Fruit fly (Drosophila melanogaster): Measurements from ENCODE around the gene CG6495.

CG6495 gene

dm6 chr2L:10769708-10770107 lies 8.8 kb downstream of the CG6495 start, which contains the start of gene CG6724:
Gene CG6724, minus strand, starts transcription at chr2L:10769952.
- TF ChIP-seq Sp1 (GFP tag; optimal IDR thresholded peaks at IDR 0.05): no peak
- no peak for TF ChIP-seq sage (GFP tag; optimal IDR thresholded peaks at IDR 0.05)
- no peak for TF ChIP-seq woc (GFP tag; optimal IDR thresholded peaks at IDR 0.05)
- TF ChIP-seq GATAd (GFP tag; optimal IDR thresholded peaks at IDR 0.05): no peak
- no peak for TF ChIP-seq jim (GFP tag; optimal IDR thresholded peaks at IDR 0.05)
- TF ChIP-seq CG32264 (GFP tag; optimal IDR thresholded peaks at IDR 0.05): no peak
- TF ChIP-seq rgr (GFP tag; optimal IDR thresholded peaks at IDR 0.05): no peak
- no peak for TF ChIP-seq pan (optimal IDR thresholded peaks at IDR 0.05)
- no peak for TF ChIP-seq Jra (GFP tag; optimal IDR thresholded peaks at IDR 0.05)
- no peak for TF ChIP-seq ey (GFP tag; optimal IDR thresholded peaks at IDR 0.05)
- no peak for TF ChIP-seq Vsx2 (GFP tag; optimal IDR thresholded peaks at IDR 0.05; ENCODE audit: partially characterized antibody)
- no peak for TF ChIP-seq fru (GFP tag; optimal IDR thresholded peaks at IDR 0.05)
- no peak for TF ChIP-seq foxo (GFP tag; optimal IDR thresholded peaks at IDR 0.05)
- TF ChIP-seq Abd-B (GFP tag; optimal IDR thresholded peaks at IDR 0.05): no peak
- no peak for TF ChIP-seq Hr83 (GFP tag; optimal IDR thresholded peaks at IDR 0.05; ENCODE audit: poor library complexity, severe bottlenecking)
- no peak for TF ChIP-seq dmrt93B (GFP tag; optimal IDR thresholded peaks at IDR 0.05)
- TF ChIP-seq dl (GFP tag; optimal IDR thresholded peaks at IDR 0.05; ENCODE audit: insufficient read depth in 1 of 2, partially characterized antibody in 2 of 2): no peak

- TF ChIP-seq Hnf4 (GFP tag; optimal IDR thresholded peaks at IDR 0.05): no peak
- TF ChIP-seq Myc (optimal IDR thresholded peaks at IDR 0.05): no peak
- TF ChIP-seq sv (GFP tag; optimal IDR thresholded peaks at IDR 0.05): no peak
- no peak for TF ChIP-seq OdsH (GFP tag; optimal IDR thresholded peaks at IDR 0.05)
- no peak for TF ChIP-seq Mio (GFP tag; optimal IDR thresholded peaks at IDR 0.05)
- no peak for TF ChIP-seq br (GFP tag; optimal IDR thresholded peaks at IDR 0.05)
- no peak for TF ChIP-seq HLH106 (tag; optimal IDR thresholded peaks at IDR 0.05)
- no peak for TF ChIP-seq Hr78 (GFP tag; optimal IDR thresholded peaks at IDR 0.05)
Measured at dm6 chr2L:10770568-10770967, 9.7 kb downstream of the CG6495 start, which contains the start of gene CG17127. Gene CG17127, plus strand, starts transcription at chr2L:10770868.

- no peak for TF ChIP-seq dsf (GFP tag; optimal IDR thresholded peaks at IDR 0.05; ENCODE audit: borderline replicate concordance)
- TF ChIP-seq Rel (GFP tag; optimal IDR thresholded peaks at IDR 0.05): no peak
- no peak for TF ChIP-seq Rel (tag; optimal IDR thresholded peaks at IDR 0.05)
- no peak for TF ChIP-seq sv (GFP tag; optimal IDR thresholded peaks at IDR 0.05)
- no peak for TF ChIP-seq N (GFP tag; optimal IDR thresholded peaks at IDR 0.05)
Measured at dm6 chr2L:10774041-10774440, 13.1 kb downstream of the CG6495 start.

- TF ChIP-seq Sp1 (GFP tag; optimal IDR thresholded peaks at IDR 0.05) (no peak), jim (GFP tag; optimal IDR thresholded peaks at IDR 0.05) (no peak), Mio (GFP tag; optimal IDR thresholded peaks at IDR 0.05) (no peak), GATAd (GFP tag; optimal IDR thresholded peaks at IDR 0.05) (no peak), br (GFP tag; optimal IDR thresholded peaks at IDR 0.05) (no peak), sv (GFP tag; optimal IDR thresholded peaks at IDR 0.05) (no peak), Jra (GFP tag; optimal IDR thresholded peaks at IDR 0.05) (no peak), CG32264 (GFP tag; optimal IDR thresholded peaks at IDR 0.05) (no peak), Dif (GFP tag; optimal IDR thresholded peaks at IDR 0.05; ENCODE audit: partially characterized antibody) (no peak), usp (GFP tag; optimal IDR thresholded peaks at IDR 0.05) (no peak), h (GFP tag; optimal IDR thresholded peaks at IDR 0.05) (no peak), ey (GFP tag; optimal IDR thresholded peaks at IDR 0.05) (no peak)
Measured at dm6 chr2L:10781252-10781651, 20.3 kb downstream of the CG6495 start.

dm6 chr2L:10789922-10790321 lies 29.0 kb downstream of the CG6495 start, which contains the start of gene CG31870:
Gene CG31870, plus strand, starts transcription at chr2L:10790222.
- TF ChIP-seq psq (GFP tag; optimal IDR thresholded peaks at IDR 0.05): no peak
- no peak for TF ChIP-seq jim (GFP tag; optimal IDR thresholded peaks at IDR 0.05)
- TF ChIP-seq sage (GFP tag; optimal IDR thresholded peaks at IDR 0.05): no peak
- TF ChIP-seq Rel (GFP tag; optimal IDR thresholded peaks at IDR 0.05): no peak
- no peak for TF ChIP-seq Rel (tag; optimal IDR thresholded peaks at IDR 0.05)
- TF ChIP-seq OdsH (GFP tag; optimal IDR thresholded peaks at IDR 0.05): no peak
- TF ChIP-seq h (GFP tag; optimal IDR thresholded peaks at IDR 0.05): no peak
- no peak for TF ChIP-seq Sp1 (GFP tag; optimal IDR thresholded peaks at IDR 0.05)
- TF ChIP-seq fru (GFP tag; optimal IDR thresholded peaks at IDR 0.05): no peak

Measured in whole organism, wandering third instar larva.